Fruit fly (Drosophila melanogaster) whole organism, adult: Measurements from ENCODE around the gene Sdic3.
A peak's percentile ranks its signal among the peaks of the same experiment; 100 is the strongest.
"Not testable (repeated sequence)": the region's sequence is repeated elsewhere in the genome, so short reads cannot be mapped to it uniquely, and the experiment has no call there.

Source experiments
- CG11617 ChIP-seq: fragments of 200-800 bp; sonication (Bioruptor generic); optimal IDR thresholded peaks from 2 replicates; lab custom pipeline; 2017; ENCODE audit warnings: mild to moderate bottlenecking, missing biosample characterization, missing genetic modification reagents, missing genetic modification characterization
- CG12768 ChIP-seq: fragments of 200-800 bp; sonication (Bioruptor generic); optimal IDR thresholded peaks from 2 replicates; lab custom pipeline; 2017; ENCODE audit warnings: missing biosample characterization, missing genetic modification characterization, mild to moderate bottlenecking, moderate library complexity, missing genetic modification reagents
- CG14711 ChIP-seq: fragments of 200-800 bp; sonication (Bioruptor generic); optimal IDR thresholded peaks from 2 replicates; lab custom pipeline; 2018; ENCODE audit warnings: missing biosample characterization, mild to moderate bottlenecking, missing genetic modification characterization, moderate library complexity
- CG1620 ChIP-seq: fragments of 200-800 bp; sonication (Bioruptor generic); optimal IDR thresholded peaks from 2 replicates; lab custom pipeline; 2016; ENCODE audit warnings: missing biosample characterization, missing genetic modification characterization
- CG33017 ChIP-seq: fragments of 200-800 bp; sonication (Bioruptor generic); optimal IDR thresholded peaks from 2 replicates; lab custom pipeline; 2018; ENCODE audit warnings: missing biosample characterization, mild to moderate bottlenecking, missing genetic modification characterization, moderate library complexity
- CG5204 ChIP-seq: fragments of 200-800 bp; sonication (Bioruptor generic); optimal IDR thresholded peaks from 2 replicates; lab custom pipeline; 2016; ENCODE audit warnings: missing biosample characterization, missing genetic modification characterization
- CG7045 ChIP-seq: fragments of 200-800 bp; sonication (Bioruptor generic); optimal IDR thresholded peaks from 2 replicates; lab custom pipeline; 2017; ENCODE audit warnings: missing biosample characterization, mild to moderate bottlenecking, missing genetic modification characterization
- CG7101 ChIP-seq: fragments of 200-800 bp; sonication (Bioruptor generic); optimal IDR thresholded peaks from 2 replicates; lab custom pipeline; 2018; ENCODE audit warnings: missing biosample characterization, mild to moderate bottlenecking, missing genetic modification characterization, moderate library complexity
- Clk ChIP-seq: fragments of 200-800 bp; sonication (Bioruptor generic); optimal IDR thresholded peaks from 2 replicates; lab custom pipeline; 2017; ENCODE audit warnings: missing biosample characterization, missing genetic modification characterization
- Crg-1 ChIP-seq: fragments of 200-800 bp; sonication (Bioruptor generic); optimal IDR thresholded peaks from 2 replicates; lab custom pipeline; 2016; ENCODE audit warnings: missing biosample characterization, missing genetic modification characterization
- Hr96 ChIP-seq: fragments of 200-800 bp; sonication (Bioruptor generic); optimal IDR thresholded peaks from 2 replicates; lab custom pipeline; 2016; ENCODE audit warnings: missing biosample characterization, missing genetic modification characterization
- Mnt ChIP-seq: fragments of 200-800 bp; sonication (Bioruptor generic); optimal IDR thresholded peaks from 2 replicates; lab custom pipeline; 2016; ENCODE audit warnings: missing biosample characterization, mild to moderate bottlenecking, missing genetic modification characterization
- bab1 ChIP-seq: fragments of 200-800 bp; sonication (Bioruptor generic); optimal IDR thresholded peaks from 3 replicates; lab custom pipeline; 2019; ENCODE audit warnings: missing biosample characterization, mild to moderate bottlenecking, missing genetic modification characterization, moderate library complexity
- cic ChIP-seq: fragments of 200-800 bp; sonication (Bioruptor generic); optimal IDR thresholded peaks from 2 replicates; lab custom pipeline; 2017; ENCODE audit warnings: missing biosample characterization, mild to moderate bottlenecking, missing genetic modification characterization, moderate library complexity
- cnc ChIP-seq, 2 experiments: fragments of >200 bp; optimal IDR thresholded peaks; 2 replicates each; lab custom pipeline; 2017
- kay ChIP-seq: fragments of 200-800 bp; sonication (Bioruptor generic); peaks from one replicate; lab custom pipeline; 2016; ENCODE audit warnings: missing biosample characterization, missing genetic modification characterization, borderline replicate concordance
- ovo ChIP-seq: fragments of 200-800 bp; sonication (Bioruptor generic); optimal IDR thresholded peaks from 2 replicates; lab custom pipeline; 2016; ENCODE audit warnings: missing biosample characterization, missing genetic modification characterization
- pad ChIP-seq: fragments of 200-800 bp; sonication (Bioruptor generic); optimal IDR thresholded peaks from 3 replicates; lab custom pipeline; 2017; ENCODE audit warnings: missing biosample characterization, missing genetic modification characterization, mild to moderate bottlenecking, moderate library complexity, missing genetic modification reagents
- tj ChIP-seq: fragments of 200-800 bp; sonication (Bioruptor generic); optimal IDR thresholded peaks from 3 replicates; lab custom pipeline; 2017; ENCODE audit warnings: missing biosample characterization, mild to moderate bottlenecking, missing genetic modification characterization, moderate library complexity
- toe ChIP-seq: fragments of 200-800 bp; sonication (Bioruptor generic); optimal IDR thresholded peaks from 2 replicates; lab custom pipeline; 2016; ENCODE audit warnings: missing biosample characterization, missing genetic modification characterization

Sdic3 gene

DNA sequence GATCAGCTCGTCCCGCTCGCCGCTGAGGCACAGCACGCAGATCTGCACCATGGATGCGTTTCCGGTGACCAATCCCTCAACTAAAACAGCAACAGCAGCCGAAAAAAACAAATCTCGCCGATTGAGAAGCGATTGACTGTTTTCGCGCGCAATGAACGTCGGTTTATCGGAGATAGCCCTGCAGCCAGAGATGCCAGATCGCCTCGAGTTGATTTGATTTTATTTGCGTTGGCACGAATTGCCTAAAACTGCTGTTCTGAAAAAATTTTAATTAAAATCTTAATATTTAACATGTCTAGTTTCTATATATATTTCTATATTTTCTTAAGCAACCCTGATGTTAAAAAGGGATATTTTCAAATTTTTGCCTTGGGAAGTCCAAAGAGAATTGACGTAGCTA, 31.4 kb downstream of the Sdic3 start:
- TF ChIP-seq CG33017 (tag; lab: Kevin White, UChicago): no peak
- TF ChIP-seq CG7045 (GFP tag; lab: Kevin White, UChicago): no peak
- no peak for TF ChIP-seq kay
- TF ChIP-seq cnc (optimal IDR thresholded peaks at IDR 0.05; lab: Kevin White, UChicago): no peak
- no peak for TF ChIP-seq CG7101
- no peak for TF ChIP-seq ovo (GFP tag; lab: Kevin White, UChicago)
- no peak for TF ChIP-seq Hr96
- no peak for TF ChIP-seq cic (GFP tag; lab: Kevin White, UChicago)
- no peak for TF ChIP-seq Mnt
- TF ChIP-seq Clk (GFP tag; lab: Kevin White, UChicago): no peak
- no peak for TF ChIP-seq CG1620 (GFP tag; lab: Kevin White, UChicago)
- TF ChIP-seq bab1: no peak
- TF ChIP-seq toe (GFP tag; lab: Kevin White, UChicago): no peak
- no peak for TF ChIP-seq tj (GFP tag; lab: Kevin White, UChicago)
- no peak for TF ChIP-seq Crg-1 (GFP tag; lab: Kevin White, UChicago)
- TF ChIP-seq CG5204 (GFP tag; lab: Kevin White, UChicago): no peak
- no peak for TF ChIP-seq CG14711

DNA sequence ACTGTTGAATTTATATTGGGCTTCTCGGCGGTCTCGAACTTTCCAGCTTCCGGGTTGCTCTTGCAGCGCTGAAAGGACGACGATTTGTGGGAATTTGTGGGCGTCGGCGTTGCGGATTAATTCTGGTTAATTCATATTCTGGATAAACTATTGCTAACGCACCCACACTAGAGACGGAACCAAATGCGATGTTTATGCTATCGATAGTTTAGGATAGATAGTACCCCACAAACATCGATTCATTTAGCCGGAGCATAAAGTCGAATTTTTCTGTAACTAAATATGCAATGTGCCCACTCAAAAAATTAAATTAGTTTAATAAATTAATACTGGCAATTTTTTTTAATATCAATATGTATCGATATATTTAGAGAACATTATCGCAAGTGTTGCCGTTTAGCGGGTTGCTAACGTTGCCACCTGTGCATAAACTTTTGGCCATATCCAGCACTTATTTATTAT, 34.3 kb downstream of the Sdic3 start, which contains the start of gene Rab35:
Rab35 (minus strand) TSS at position 194 of the 462 bp plus-strand sequence.
- no peak for TF ChIP-seq Hr96
- TF ChIP-seq pad (GFP tag; lab: Kevin White, UChicago): peak; percentile 35
- peak; percentile 50 for TF ChIP-seq toe (GFP tag; lab: Kevin White, UChicago)
- TF ChIP-seq CG7101: peak; percentile 5
- no peak for TF ChIP-seq CG7045 (GFP tag; lab: Kevin White, UChicago)
- TF ChIP-seq CG1620 (GFP tag; lab: Kevin White, UChicago): peak; percentile 74
- TF ChIP-seq CG5204 (GFP tag; lab: Kevin White, UChicago): peak; percentile 17
- TF ChIP-seq Clk (GFP tag; lab: Kevin White, UChicago): no peak
- no peak for TF ChIP-seq cnc (optimal IDR thresholded peaks at IDR 0.05; lab: Kevin White, UChicago)
- no peak for TF ChIP-seq CG33017 (tag; lab: Kevin White, UChicago)
- TF ChIP-seq CG11617: no peak
- TF ChIP-seq Mnt: peak; percentile 14
- TF ChIP-seq ovo (GFP tag; lab: Kevin White, UChicago): no peak
- TF ChIP-seq Crg-1 (GFP tag; lab: Kevin White, UChicago): peak; percentile 30
- TF ChIP-seq bab1: peak; percentile 2
- TF ChIP-seq tj (GFP tag; lab: Kevin White, UChicago): no peak
- TF ChIP-seq CG12768 (GFP tag; lab: Kevin White, UChicago): no peak
- no peak for TF ChIP-seq kay
- TF ChIP-seq cic (GFP tag; lab: Kevin White, UChicago): no peak
- TF ChIP-seq CG14711: peak; percentile 9

DNA sequence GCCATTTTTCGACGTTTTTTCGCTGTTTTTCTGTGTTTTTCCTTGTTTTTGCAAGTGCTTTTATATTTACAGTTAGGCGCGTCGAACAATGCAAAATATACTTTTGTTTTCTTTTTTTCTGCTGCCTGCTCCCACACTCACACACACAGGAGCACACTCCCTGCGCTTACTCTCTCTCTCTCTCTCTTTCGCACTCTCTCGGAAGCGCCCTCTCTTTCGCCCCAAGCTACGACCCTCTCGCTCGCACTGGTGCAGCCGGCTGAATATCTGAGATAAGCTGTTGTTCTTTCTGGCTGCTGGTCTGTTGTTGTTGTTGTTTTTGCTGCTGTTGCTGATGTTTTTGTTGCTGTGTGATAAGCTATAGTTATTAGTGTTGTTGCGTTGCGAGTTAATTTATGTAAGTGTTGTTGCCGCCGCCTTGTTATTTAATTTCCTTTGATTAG, 35.1 kb downstream of the Sdic3 start:
- TF ChIP-seq pad (GFP tag; lab: Kevin White, UChicago) (peak; percentile 24), CG7101 (no peak), bab1 (peak; percentile 16), ovo (GFP tag; lab: Kevin White, UChicago) (peak; percentile 70), tj (GFP tag; lab: Kevin White, UChicago) (peak; percentile 34), CG11617 (peak; percentile 4), CG5204 (GFP tag; lab: Kevin White, UChicago) (no peak)

DNA sequence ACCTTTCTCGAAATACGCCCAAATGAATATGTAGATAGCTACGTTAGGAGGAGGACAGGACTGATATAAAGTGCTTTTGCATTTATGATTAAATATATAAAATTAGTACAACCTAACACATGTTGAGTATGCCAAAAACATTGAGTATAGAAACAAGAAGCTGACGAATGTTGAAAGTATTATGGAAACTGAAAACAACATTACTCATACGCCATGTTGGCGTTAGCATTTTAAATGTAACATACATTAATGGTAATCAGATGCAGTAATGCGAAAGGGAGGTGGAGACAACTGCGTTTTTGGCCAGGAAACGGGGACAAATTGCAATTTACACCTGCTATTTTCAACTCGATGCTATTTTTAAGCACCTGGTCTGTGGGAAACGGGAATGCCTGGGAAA, 35.5 kb downstream of the Sdic3 start:
- TF ChIP-seq CG14711 (no peak), Clk (GFP tag; lab: Kevin White, UChicago) (no peak), ovo (GFP tag; lab: Kevin White, UChicago) (no peak), cnc (optimal IDR thresholded peaks at IDR 0.05; lab: Kevin White, UChicago) (no peak)

DNA sequence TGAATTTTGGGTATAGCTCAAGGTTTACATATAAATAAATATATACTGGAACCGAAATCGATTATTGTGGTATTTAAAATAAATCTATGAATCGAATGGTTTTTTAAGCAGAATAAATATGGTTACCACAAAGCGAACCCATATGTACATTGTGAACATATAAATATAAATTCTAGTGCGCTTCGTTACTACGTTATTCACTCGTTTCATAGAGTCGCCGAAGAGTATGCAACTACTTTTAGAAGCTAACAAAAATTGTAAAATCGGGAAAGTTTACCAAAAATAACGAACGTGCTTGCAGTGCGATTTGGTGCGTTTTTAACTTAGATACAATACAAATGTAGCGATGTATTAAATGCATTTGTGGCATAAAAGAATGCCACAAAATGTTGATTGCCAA, 38.1 kb downstream of the Sdic3 start:
- no peak for TF ChIP-seq Clk (GFP tag; lab: Kevin White, UChicago)
- no peak for TF ChIP-seq Crg-1 (GFP tag; lab: Kevin White, UChicago)
- no peak for TF ChIP-seq toe (GFP tag; lab: Kevin White, UChicago)
- TF ChIP-seq Hr96: no peak
- TF ChIP-seq cic (GFP tag; lab: Kevin White, UChicago): no peak
- TF ChIP-seq CG33017 (tag; lab: Kevin White, UChicago): no peak
- TF ChIP-seq CG11617: no peak
- TF ChIP-seq Mnt: no peak
- no peak for TF ChIP-seq CG14711
- TF ChIP-seq bab1: no peak
- no peak for TF ChIP-seq CG12768 (GFP tag; lab: Kevin White, UChicago)
- TF ChIP-seq tj (GFP tag; lab: Kevin White, UChicago): no peak
- TF ChIP-seq CG7045 (GFP tag; lab: Kevin White, UChicago): no peak
- TF ChIP-seq CG7101: no peak
- no peak for TF ChIP-seq CG1620 (GFP tag; lab: Kevin White, UChicago)
- TF ChIP-seq cnc (optimal IDR thresholded peaks at IDR 0.05; lab: Kevin White, UChicago): no peak

DNA sequence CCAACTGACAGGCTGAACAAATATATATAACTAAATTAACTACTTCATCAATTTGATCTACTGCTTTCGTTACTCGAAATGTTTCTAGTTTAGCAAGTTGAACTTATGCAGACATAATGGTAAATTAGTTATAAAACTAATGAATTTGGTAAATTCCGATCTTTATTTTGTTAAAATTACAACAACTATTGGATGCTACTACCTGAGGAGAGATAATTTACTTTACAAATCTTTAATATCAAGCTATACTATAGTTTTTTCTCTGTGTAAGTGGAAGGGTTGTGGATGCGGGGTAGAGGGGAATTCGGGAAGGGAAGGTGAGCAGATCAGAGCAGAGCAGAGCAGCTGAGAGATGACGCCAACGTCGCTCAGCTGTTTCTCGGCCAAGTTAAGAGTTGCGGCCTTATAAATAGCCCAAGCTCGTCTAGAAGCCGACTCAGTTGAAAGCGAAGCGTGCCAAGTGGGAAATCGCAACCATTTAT, 46.3 kb downstream of the Sdic3 start, which contains the start of gene aspr:
aspr (plus strand) TSS at position 432 of the 482 bp plus-strand sequence.
- TF ChIP-seq tj (GFP tag; lab: Kevin White, UChicago): no peak
- no peak for TF ChIP-seq CG5204 (GFP tag; lab: Kevin White, UChicago)

DNA sequence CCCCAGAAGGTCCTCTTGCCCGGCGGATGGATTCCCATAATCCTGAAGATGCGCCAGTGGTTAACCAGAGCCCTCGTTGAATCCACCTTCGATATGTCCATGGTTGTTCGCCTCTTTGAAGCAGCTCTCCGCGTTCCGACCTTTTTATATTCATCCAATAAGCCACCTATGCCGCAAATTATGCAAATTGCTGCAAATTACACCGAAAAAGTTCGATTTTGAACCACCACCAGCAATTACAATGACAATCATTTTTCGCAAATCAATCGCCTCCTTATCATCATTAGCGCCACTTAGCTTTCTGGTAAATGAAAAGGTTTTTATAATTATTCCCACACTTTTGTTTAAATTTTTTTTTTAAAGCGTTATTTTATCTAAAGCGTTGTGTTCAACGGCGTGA, 50.9 kb downstream of the Sdic3 start, which contains the start of gene Or19a:
Or19a (minus strand) TSS at position 101 of the 400 bp plus-strand sequence.
- TF ChIP-seq cic, tj, CG12768 (GFP tag; lab: Kevin White, UChicago): not testable (repeated sequence)
